Worm (Caenorhabditis elegans): Measurements from ENCODE around the gene B0403.3.

Gene B0403.3

DNA sequence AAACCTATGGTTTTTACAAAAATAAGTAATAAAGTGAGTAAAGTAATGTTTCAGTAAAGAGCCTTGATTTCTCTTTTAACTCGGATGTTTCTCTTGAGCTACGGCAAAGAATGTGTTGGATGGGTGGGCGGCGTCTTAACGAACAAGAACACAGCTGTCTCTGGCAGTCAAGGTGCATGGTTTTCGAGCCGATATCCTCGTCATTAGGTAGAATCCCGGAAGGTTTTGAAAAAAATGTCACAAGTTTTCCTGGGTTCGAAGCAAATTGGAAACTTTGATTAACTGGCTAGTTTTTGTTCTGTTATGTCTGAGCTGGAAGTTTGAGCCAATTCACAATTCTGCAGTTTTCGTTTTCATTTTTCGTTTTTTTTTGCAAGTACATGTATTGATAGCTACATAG, 12.1 kb upstream of the B0403.3 start, which contains the start of gene B0403.6:
B0403.6 (minus strand) TSS at position 101 of the 400 bp plus-strand sequence.
- peak; percentile 23 for TF ChIP-seq lin-14 (GFP tag; optimal IDR thresholded peaks at IDR 0.05)
- no peak for TF ChIP-seq lin-39 (tag; optimal IDR thresholded peaks at IDR 0.05)

DNA sequence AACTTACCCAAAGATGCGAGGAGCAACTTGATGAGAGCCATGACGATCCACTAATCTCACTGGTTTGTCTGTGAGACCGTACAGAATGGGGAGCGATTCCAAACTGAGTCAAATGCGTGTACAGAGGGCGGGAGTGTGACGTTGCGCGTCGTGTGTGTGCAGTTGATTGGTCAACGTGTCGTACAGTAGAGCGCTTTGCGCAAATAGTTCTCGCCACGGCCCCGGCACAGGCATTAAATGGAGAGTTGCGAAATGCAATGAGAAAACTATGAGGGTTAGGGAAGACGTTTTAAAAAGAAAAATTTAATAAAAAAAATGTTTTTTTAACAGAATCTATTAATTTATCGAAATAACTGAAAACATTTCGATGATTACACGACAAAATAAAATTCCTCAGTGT, 5.3 kb upstream of the B0403.3 start, which contains the start of gene pdi-6:
pdi-6 (minus strand) TSS at position 164 of the 400 bp plus-strand sequence.
- TF ChIP-seq dpl-1 (GFP tag; optimal IDR thresholded peaks at IDR 0.05) (peak; percentile 67 to 78 (median 76)), tbx-2 (tag; optimal IDR thresholded peaks at IDR 0.05) (peak; percentile 88), nhr-71 (tag; optimal IDR thresholded peaks at IDR 0.05) (peak; percentile 94), skn-1 (tag; optimal IDR thresholded peaks at IDR 0.05) (peak; percentile 86), nhr-20 (tag; optimal IDR thresholded peaks at IDR 0.05) (peak; percentile 90), unc-86 (tag; optimal IDR thresholded peaks at IDR 0.05) (peak; percentile 54), sptf-1 (tag; optimal IDR thresholded peaks at IDR 0.05) (no peak), C34B4.2 (tag; optimal IDR thresholded peaks at IDR 0.05) (no peak), ama-1 (optimal IDR thresholded peaks at IDR 0.05) (no peak), unc-62 (GFP tag; optimal IDR thresholded peaks at IDR 0.05) (no peak), ceh-63 (GFP tag; optimal IDR thresholded peaks at IDR 0.05) (no peak), nhr-77 (tag; optimal IDR thresholded peaks at IDR 0.05) (peak; percentile 85), egl-27 (tag; optimal IDR thresholded peaks at IDR 0.05) (peak in 1 of 2 experiments; percentile 75), irx-1 (tag; optimal IDR thresholded peaks at IDR 0.05) (peak; percentile 74), egl-13 (tag; optimal IDR thresholded peaks at IDR 0.05) (peak; percentile 78), snu-23 (GFP tag; optimal IDR thresholded peaks at IDR 0.05) (peak; percentile 90), nhr-237 (tag; optimal IDR thresholded peaks at IDR 0.05) (peak; percentile 70), ceh-88 (GFP tag; IDR thresholded peaks at IDR 0.05) (peak; percentile 84; the same call in 1 of the 2 replicates), grh-1 (GFP tag; IDR thresholded peaks at IDR 0.05) (peak; percentile 89), sup-37 (GFP tag; optimal IDR thresholded peaks at IDR 0.05) (peak; percentile 39), lin-15B (tag; optimal IDR thresholded peaks at IDR 0.05) (peak; percentile 94), ceh-8 (GFP tag; optimal IDR thresholded peaks at IDR 0.05) (no peak), lin-39 (tag; optimal IDR thresholded peaks at IDR 0.05) (peak; percentile 57), C04F5.9 (tag; optimal IDR thresholded peaks at IDR 0.05) (peak; percentile 60), nhr-19 (GFP tag; conservative IDR thresholded peaks at IDR 0.05) (peak; percentile 90), C16A3.4 (tag; optimal IDR thresholded peaks at IDR 0.05) (peak; percentile 92), xbp-1 (tag; optimal IDR thresholded peaks at IDR 0.05) (peak; percentile 100), nhr-90 (tag; optimal IDR thresholded peaks at IDR 0.05; ENCODE audit: poor library complexity) (peak; percentile 92), ets-5 (GFP tag; IDR thresholded peaks at IDR 0.05) (no peak), vab-15 (tag; optimal IDR thresholded peaks at IDR 0.05) (peak; percentile 66), mep-1 (tag; optimal IDR thresholded peaks at IDR 0.05) (peak; percentile 91), sox-4 (tag; optimal IDR thresholded peaks at IDR 0.05) (no peak), blmp-1 (tag; optimal IDR thresholded peaks at IDR 0.05) (peak; percentile 81), pqm-1 (tag; optimal IDR thresholded peaks at IDR 0.05) (peak; percentile 5), fkh-8 (tag; optimal IDR thresholded peaks at IDR 0.05) (peak; percentile 78), elt-3 (tag; optimal IDR thresholded peaks at IDR 0.05) (peak in 5 of 6 experiments; percentile 86 to 95 (median 90)), aha-1 (tag; optimal IDR thresholded peaks at IDR 0.05) (peak; percentile 15), lsy-2 (tag; optimal IDR thresholded peaks at IDR 0.05) (peak; percentile 83 to 89), snpc-4 (tag; optimal IDR thresholded peaks at IDR 0.05) (peak; percentile 70), unc-30 (tag; optimal IDR thresholded peaks at IDR 0.05) (no peak), rnt-1 (tag; optimal IDR thresholded peaks at IDR 0.05) (peak; percentile 96), zip-4 (GFP tag; optimal IDR thresholded peaks at IDR 0.05) (peak; percentile 81), ceh-82 (tag; optimal IDR thresholded peaks at IDR 0.05) (peak; percentile 85 to 91 (median 87)), tlp-1 (tag; optimal IDR thresholded peaks at IDR 0.05) (no peak), jun-1 (tag; optimal IDR thresholded peaks at IDR 0.05) (peak; percentile 89), mef-2 (tag; optimal IDR thresholded peaks at IDR 0.05) (peak; percentile 15), lin-14 (GFP tag; optimal IDR thresholded peaks at IDR 0.05) (peak; percentile 96), ces-1 (GFP tag; optimal IDR thresholded peaks at IDR 0.05) (no peak), Y116A8C.19 (tag; optimal IDR thresholded peaks at IDR 0.05; ENCODE audit: borderline replicate concordance) (peak; percentile 6), fkh-10 (GFP tag; optimal IDR thresholded peaks at IDR 0.05) (peak; percentile 13), ztf-11 (tag; optimal IDR thresholded peaks at IDR 0.05) (peak in 1 of 2 experiments; percentile 81)

All from whole organism, L1 larva.